Worm (Caenorhabditis elegans) whole organism, young adult: ENCODE measurements around the gene Y39E4A.1.
A peak's percentile ranks its signal among the peaks of the same experiment; 100 is the strongest.

ENCODE experiments used
- B0035.1 ChIP-seq: sonication (generic microtip); optimal IDR thresholded peaks from 2 replicates; lab custom pipeline; 2016; ENCODE audit warnings: missing genetic modification characterization, mild to moderate bottlenecking, missing compliant biosample characterization, missing genotype, missing genetic modification reagents
- D2030.7 ChIP-seq: fragments of 200-800 bp; sonication (Bioruptor generic); IDR thresholded peaks from 2 replicates; pipeline ENCODE4 v1.3.6; 2022; ENCODE audit warnings: missing genetic modification reagents, missing genetic modification characterization, missing compliant biosample characterization
- F37B4.10 ChIP-seq: fragments of 200-800 bp; sonication (Bioruptor generic); IDR thresholded peaks from 2 replicates; pipeline ENCODE4 v1.3.6; 2022; ENCODE audit warnings: missing genetic modification characterization, missing compliant biosample characterization
- F39B2.1 ChIP-seq: fragments of 200-800 bp; sonication (Bioruptor generic); IDR thresholded peaks from 2 replicates; pipeline ENCODE4 v1.3.6; 2022; ENCODE audit warnings: missing genetic modification reagents, missing genetic modification characterization, missing compliant biosample characterization
- F52B5.7 ChIP-seq: sonication (generic microtip); optimal IDR thresholded peaks from 2 replicates; lab custom pipeline; 2016; ENCODE audit warnings: mild to moderate bottlenecking, missing genetic modification characterization, missing compliant biosample characterization
- Y53F4B.3 ChIP-seq: fragments of 200-800 bp; sonication (Bioruptor generic); IDR thresholded peaks from 2 replicates; pipeline ENCODE4 v1.3.6; 2022; ENCODE audit warnings: missing genetic modification reagents, missing genetic modification characterization, missing compliant biosample characterization
- Y53G8AR.9 ChIP-seq: fragments of 200-800 bp; sonication (Bioruptor generic); conservative IDR thresholded peaks from 2 replicates; pipeline ENCODE4 v1.3.6; 2022; ENCODE audit warnings: missing genetic modification reagents, missing genetic modification characterization, missing compliant biosample characterization
- Y56A3A.18 ChIP-seq: fragments of 200-800 bp; sonication (Bioruptor generic); IDR thresholded peaks from 2 replicates; pipeline ENCODE4 v1.3.6; 2022; ENCODE audit warnings: missing genetic modification reagents, missing genetic modification characterization, missing compliant biosample characterization
- Y95B8A.8 ChIP-seq: fragments of 200-800 bp; sonication (Bioruptor generic); IDR thresholded peaks from 2 replicates; pipeline ENCODE4 v1.3.6; 2022; ENCODE audit warnings: missing genetic modification reagents, missing genetic modification characterization, missing compliant biosample characterization
- ZK185.1 ChIP-seq: sonication (generic microtip); optimal IDR thresholded peaks from 2 replicates; lab custom pipeline; 2016; ENCODE audit warnings: mild to moderate bottlenecking, missing genetic modification characterization, missing compliant biosample characterization; ENCODE audit not compliant: poor library complexity, severe bottlenecking
- aptf-2 ChIP-seq: fragments of 200-800 bp; sonication (Bioruptor generic); conservative IDR thresholded peaks from 2 replicates; pipeline ENCODE4 v1.3.6; 2022; ENCODE audit warnings: missing genetic modification reagents, missing genetic modification characterization, missing compliant biosample characterization
- attf-5 ChIP-seq: fragments of 200-800 bp; sonication (Bioruptor generic); optimal IDR thresholded peaks from 2 replicates; lab custom pipeline; 2018; ENCODE audit warnings: mild to moderate bottlenecking, missing genetic modification characterization, missing compliant biosample characterization
- bed-1 ChIP-seq: fragments of 200-800 bp; sonication (Bioruptor generic); IDR thresholded peaks from 2 replicates; pipeline ENCODE4 v1.3.6; 2022; ENCODE audit warnings: missing genetic modification reagents, missing genetic modification characterization, missing compliant biosample characterization
- ccch-3 ChIP-seq: fragments of 200-800 bp; sonication (Bioruptor generic); optimal IDR thresholded peaks from 2 replicates; lab custom pipeline; 2018; ENCODE audit warnings: mild to moderate bottlenecking, missing genetic modification characterization, missing compliant biosample characterization
- cebp-1 ChIP-seq, 2 experiments: fragments of 200-800 bp in 1 of 2; sonication (Bioruptor generic) in 1 of 2; sonication (generic microtip) in 1 of 2; IDR thresholded peaks in 1 of 2; optimal IDR thresholded peaks in 1 of 2; 2 replicates each; pipeline versions ENCODE4 v1.3.6 to Lab custom; 2017 to 2022; ENCODE audit warnings: missing compliant biosample characterization in 2 of 2, missing genetic modification characterization in 2 of 2, mild to moderate bottlenecking in 1 of 2, missing genetic modification reagents in 1 of 2, moderate library complexity in 1 of 2
- ceh-100 ChIP-seq: fragments of 200-800 bp; sonication (Bioruptor generic); IDR thresholded peaks from 2 replicates; pipeline ENCODE4 v1.3.6; 2022; ENCODE audit warnings: missing genetic modification reagents, missing genetic modification characterization, missing compliant biosample characterization
- ceh-91 ChIP-seq: fragments of 200-800 bp; sonication (Bioruptor generic); IDR thresholded peaks from 2 replicates; pipeline ENCODE4 v1.3.6; 2022; ENCODE audit warnings: missing genetic modification reagents, missing genetic modification characterization, missing compliant biosample characterization
- die-1 ChIP-seq: sonication (generic microtip); optimal IDR thresholded peaks from 2 replicates; lab custom pipeline; 2016; ENCODE audit warnings: missing genotype, mild to moderate bottlenecking, missing genetic modification characterization, missing compliant biosample characterization
- egrh-3 ChIP-seq: fragments of 200-800 bp; sonication (Bioruptor generic); IDR thresholded peaks from 2 replicates; pipeline ENCODE4 v1.3.6; 2022; ENCODE audit warnings: missing genetic modification reagents, missing genetic modification characterization, missing compliant biosample characterization
- ets-4 ChIP-seq: fragments of 200-800 bp; sonication (Bioruptor generic); optimal IDR thresholded peaks from 2 replicates; lab custom pipeline; 2018; ENCODE audit warnings: mild to moderate bottlenecking, missing genetic modification characterization, missing compliant biosample characterization
- hlh-26 ChIP-seq: fragments of 200-800 bp; sonication (Bioruptor generic); conservative IDR thresholded peaks from 2 replicates; pipeline ENCODE4 v1.3.6; 2022; ENCODE audit warnings: missing genetic modification reagents, missing genetic modification characterization, missing compliant biosample characterization
- hmg-1.2 ChIP-seq: fragments of 200-800 bp; sonication (Bioruptor generic); IDR thresholded peaks from 2 replicates; pipeline ENCODE4 v1.3.6; 2022; ENCODE audit warnings: missing genetic modification reagents, missing genetic modification characterization, missing compliant biosample characterization
- hrde-1 ChIP-seq: sonication (generic microtip); optimal IDR thresholded peaks from 2 replicates; lab custom pipeline; 2016; ENCODE audit warnings: missing genetic modification characterization, mild to moderate bottlenecking, missing compliant biosample characterization, moderate library complexity, missing genotype, missing genetic modification reagents, borderline replicate concordance
- lin-40 ChIP-seq: sonication (generic microtip); optimal IDR thresholded peaks from 2 replicates; lab custom pipeline; 2016; ENCODE audit warnings: missing genetic modification characterization, mild to moderate bottlenecking, missing compliant biosample characterization, missing genotype, missing genetic modification reagents
- lir-1 ChIP-seq: fragments of 200-800 bp; sonication (Bioruptor generic); conservative IDR thresholded peaks from 2 replicates; pipeline ENCODE4 v1.3.6; 2022; ENCODE audit warnings: missing genetic modification reagents, missing genetic modification characterization, missing compliant biosample characterization
- mcd-1 ChIP-seq: fragments of 200-800 bp; sonication (Bioruptor generic); IDR thresholded peaks from 2 replicates; pipeline ENCODE4 v1.3.6; 2022; ENCODE audit warnings: missing genetic modification reagents, missing genetic modification characterization, missing compliant biosample characterization
- nhr-27 ChIP-seq: fragments of 200-800 bp; sonication (Bioruptor generic); optimal IDR thresholded peaks from 2 replicates; lab custom pipeline; 2018; ENCODE audit warnings: mild to moderate bottlenecking, missing genetic modification characterization, moderate library complexity, missing compliant biosample characterization
- nhr-80 ChIP-seq: sonication (generic microtip); optimal IDR thresholded peaks from 2 replicates; lab custom pipeline; 2016; ENCODE audit warnings: missing genetic modification characterization, missing compliant biosample characterization
- nhr-90 ChIP-seq: sonication (generic microtip); optimal IDR thresholded peaks from 2 replicates; lab custom pipeline; 2016; ENCODE audit warnings: missing genotype, mild to moderate bottlenecking, missing genetic modification characterization, missing compliant biosample characterization
- sea-2 ChIP-seq: fragments of 200-800 bp; sonication (Bioruptor generic); IDR thresholded peaks from 2 replicates; pipeline ENCODE4 v1.3.6; 2022; ENCODE audit warnings: missing genetic modification characterization, missing compliant biosample characterization
- snpc-3.4 ChIP-seq: sonication (generic microtip); optimal IDR thresholded peaks from 2 replicates; lab custom pipeline; 2017; ENCODE audit warnings: missing genetic modification characterization, mild to moderate bottlenecking, missing compliant biosample characterization, antibody characterized with exemption, moderate library complexity, missing genotype, missing genetic modification reagents
- somi-1 ChIP-seq: fragments of 200-800 bp; sonication (Bioruptor generic); optimal IDR thresholded peaks from 2 replicates; lab custom pipeline; 2018; ENCODE audit warnings: mild to moderate bottlenecking, missing genetic modification characterization, missing compliant biosample characterization
- tbx-9 ChIP-seq: sonication (generic microtip); optimal IDR thresholded peaks from 2 replicates; lab custom pipeline; 2016; ENCODE audit warnings: borderline replicate concordance, missing genetic modification characterization, inconsistent platforms, missing compliant biosample characterization
- tlf-1 ChIP-seq: fragments of 200-800 bp; sonication (Bioruptor generic); optimal IDR thresholded peaks from 2 replicates; lab custom pipeline; 2018; ENCODE audit warnings: mild to moderate bottlenecking, missing genetic modification characterization, missing compliant biosample characterization
- unc-130 ChIP-seq: sonication (generic microtip); optimal IDR thresholded peaks from 2 replicates; lab custom pipeline; 2016; ENCODE audit warnings: missing genetic modification reagents, missing genetic modification characterization, missing compliant biosample characterization
- zfh-2 ChIP-seq: fragments of 200-800 bp; sonication (Bioruptor generic); conservative IDR thresholded peaks from 2 replicates; pipeline ENCODE4 v1.3.6; 2022; ENCODE audit warnings: missing genetic modification reagents, missing genetic modification characterization, missing compliant biosample characterization
- ztf-22 ChIP-seq: fragments of 200-800 bp; sonication (Bioruptor generic); optimal IDR thresholded peaks from 2 replicates; lab custom pipeline; 2018; ENCODE audit warnings: mild to moderate bottlenecking, missing genetic modification characterization, moderate library complexity, missing compliant biosample characterization
- ztf-3 ChIP-seq: fragments of 200-800 bp; sonication (Bioruptor generic); optimal IDR thresholded peaks from 2 replicates; lab custom pipeline; 2018; ENCODE audit warnings: mild to moderate bottlenecking, missing genetic modification characterization, missing compliant biosample characterization

Y39E4A.1 gene

ce11 chrIII:12910365-12910764 lies 40.8 kb upstream of the Y39E4A.1 start, which contains the start of gene flp-14:
Gene flp-14, plus strand, starts transcription at chrIII:12910510.
- TF ChIP-seq unc-130 (GFP tag; lab: Kevin White, UChicago) (no peak), egrh-3 (GFP tag; lab: Robert Waterston, UW) (peak; percentile 77; the same call in 1 of the 2 replicates), zfh-2 (GFP tag; lab: Robert Waterston, UW) (peak; percentile 85)
- TF ChIP-seq, all 124 proteins: peak for 2

ce11 chrIII:12916459-12916858 lies 34.8 kb upstream of the Y39E4A.1 start:
- TF ChIP-seq ets-4 (GFP tag; lab: Kevin White, UChicago) = no peak
- TF ChIP-seq ztf-3 = no peak
- no peak for TF ChIP-seq F52B5.7 (tag; lab: Kevin White, UChicago)

DNA sequence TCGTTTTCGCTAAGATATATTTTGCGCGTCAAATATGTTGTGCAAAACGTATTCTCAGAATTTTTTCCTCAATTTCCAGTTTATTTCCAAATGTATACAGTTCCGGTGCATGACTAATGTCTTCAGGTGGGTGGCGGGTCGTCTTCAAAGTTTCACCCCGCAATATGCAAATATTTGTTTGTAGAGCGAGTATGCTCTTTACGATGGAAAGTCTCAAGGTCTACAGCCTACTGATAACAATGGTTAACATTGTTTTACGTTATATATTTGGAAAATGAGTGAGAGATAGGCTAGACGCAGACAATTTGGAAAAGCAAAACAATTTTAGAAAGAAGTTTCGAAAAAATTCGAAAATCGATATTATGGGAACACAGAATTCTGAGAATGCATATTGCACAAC lies 33.4 kb upstream of the Y39E4A.1 start:
- no peak for TF ChIP-seq sea-2 (GFP tag; lab: Robert Waterston, UW)
- TF ChIP-seq aptf-2 (GFP tag; lab: Robert Waterston, UW) = no peak
- TF ChIP-seq unc-130 (GFP tag; lab: Kevin White, UChicago) = no peak
- no peak for TF ChIP-seq ceh-100
- no peak for TF ChIP-seq tbx-9 (tag; lab: Kevin White, UChicago)
- TF ChIP-seq Y53F4B.3 (GFP tag; lab: Robert Waterston, UW) = no peak
- TF ChIP-seq B0035.1 (tag; lab: Kevin White, UChicago) = no peak
- no peak for TF ChIP-seq Y95B8A.8
- no peak for TF ChIP-seq nhr-27 (tag; lab: Kevin White, UChicago)
- no peak for TF ChIP-seq ccch-3
- no peak for TF ChIP-seq hlh-26 (GFP tag; lab: Robert Waterston, UW)
- TF ChIP-seq mcd-1 (GFP tag; lab: Robert Waterston, UW) = no peak

- TF ChIP-seq ets-4 (GFP tag; lab: Kevin White, UChicago) (no peak), Y95B8A.8 (no peak), lin-40 (tag; lab: Kevin White, UChicago) (no peak), nhr-27 (tag; lab: Kevin White, UChicago) (no peak), tlf-1 (GFP tag; lab: Kevin White, UChicago) (no peak), attf-5 (no peak), nhr-90 (no peak), ZK185.1 (tag; lab: Kevin White, UChicago) (no peak)
These were observed 32.6 kb upstream of the Y39E4A.1 start, which contains the start of gene Y37D8A.16 for ce11 chrIII:12918575-12918974. Gene Y37D8A.16, minus strand, starts transcription at chrIII:12918675.

DNA sequence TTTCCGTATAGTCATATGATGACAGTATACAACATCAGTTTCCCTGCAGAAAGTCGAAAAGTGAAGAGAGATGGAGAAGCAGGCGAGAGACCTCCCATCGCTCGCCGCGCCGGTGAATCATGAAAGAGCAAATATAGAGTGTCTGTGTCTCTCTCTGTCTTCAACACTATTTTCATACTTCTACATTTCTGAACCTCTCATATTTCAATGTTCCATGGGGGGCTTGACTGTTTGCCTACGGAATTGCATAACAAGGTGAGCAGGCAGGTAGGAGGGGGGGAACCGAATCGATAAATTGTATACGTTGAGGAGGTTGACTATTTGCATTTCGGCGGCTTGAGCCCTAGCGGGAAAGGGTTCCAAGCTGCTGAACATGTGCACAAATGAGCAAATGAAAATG lies 31.3 kb upstream of the Y39E4A.1 start:
- no peak for TF ChIP-seq F39B2.1
- TF ChIP-seq egrh-3 (GFP tag; lab: Robert Waterston, UW) = no peak
- no peak for TF ChIP-seq D2030.7 (GFP tag; lab: Robert Waterston, UW)
- no peak for TF ChIP-seq cebp-1 (GFP tag; IDR thresholded peaks at IDR 0.05; lab: Robert Waterston, UW)
- TF ChIP-seq cebp-1 (tag; optimal IDR thresholded peaks at IDR 0.05; lab: Kevin White, UChicago) = peak; percentile 48
- TF ChIP-seq nhr-80 (tag; lab: Kevin White, UChicago) = peak; percentile 71
- 0 out of 2 replicates have a peak, but pooled peaks have one; percentile 11 for TF ChIP-seq aptf-2 (GFP tag; lab: Robert Waterston, UW)
- no peak for TF ChIP-seq ztf-22 (GFP tag; lab: Kevin White, UChicago)
- no peak for TF ChIP-seq Y95B8A.8
- TF ChIP-seq ccch-3 = no peak
- no peak for TF ChIP-seq hrde-1 (tag; lab: Kevin White, UChicago)
- 0 out of 2 replicates have a peak, but pooled peaks have one; percentile 21 for TF ChIP-seq mcd-1 (GFP tag; lab: Robert Waterston, UW)
- no peak for TF ChIP-seq snpc-3.4 (tag; lab: Kevin White, UChicago)
- 0 out of 2 replicates have a peak, but pooled peaks have one; percentile 28 for TF ChIP-seq Y56A3A.18 (GFP tag; lab: Robert Waterston, UW)
- TF ChIP-seq sea-2 (GFP tag; lab: Robert Waterston, UW) = no peak
- no peak for TF ChIP-seq die-1 (tag; lab: Kevin White, UChicago)
- TF ChIP-seq F37B4.10 (GFP tag; lab: Robert Waterston, UW) = no peak
- TF ChIP-seq lir-1 (GFP tag; lab: Robert Waterston, UW) = no peak
- no peak for TF ChIP-seq Y53G8AR.9 (GFP tag; lab: Robert Waterston, UW)
- no peak for TF ChIP-seq tbx-9 (tag; lab: Kevin White, UChicago)
- no peak for TF ChIP-seq somi-1 (GFP tag; lab: Kevin White, UChicago)
- peak; percentile 81 for TF ChIP-seq hmg-1.2
- TF ChIP-seq ceh-91 = no peak
- TF ChIP-seq bed-1 (GFP tag; lab: Robert Waterston, UW) = no peak
- TF ChIP-seq unc-130 (GFP tag; lab: Kevin White, UChicago) = no peak
- TF ChIP-seq tlf-1 (GFP tag; lab: Kevin White, UChicago) = no peak
